Worm (Caenorhabditis elegans): ENCODE data around the gene sca-1.

DNA sequence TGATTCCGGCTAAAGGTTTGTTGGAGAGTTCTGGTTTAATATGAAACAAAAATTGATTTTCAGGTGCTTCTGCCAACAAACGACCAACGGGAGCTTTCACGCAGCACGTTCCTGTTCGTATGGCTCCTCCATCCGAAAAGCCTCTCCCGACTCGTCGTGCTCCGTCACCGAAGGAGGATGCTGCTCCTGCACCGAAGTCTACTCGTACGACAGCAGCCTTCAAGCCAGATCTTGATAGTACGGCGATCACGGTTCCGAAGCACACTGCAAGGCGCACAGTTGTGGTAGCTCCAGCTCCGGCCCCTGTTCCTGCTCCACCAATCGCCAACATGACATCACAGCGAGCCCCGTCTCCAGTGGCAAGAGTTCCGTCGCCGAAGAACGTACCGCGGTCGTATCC, 7.8 kb downstream of the sca-1 start:
- TF ChIP-seq unc-62 (GFP tag; optimal IDR thresholded peaks at IDR 0.05) (no peak), nhr-237 (tag; optimal IDR thresholded peaks at IDR 0.05) (no peak)

All from whole organism, mixed stage, embryonic.